Worm (Caenorhabditis elegans) whole organism, young adult: ENCODE results near the gene F49F1.4.

Experiments
- C17E4.6 ChIP-seq: fragments of 200-800 bp; sonication (Bioruptor generic); IDR thresholded peaks from 2 replicates; pipeline ENCODE4 v1.3.6; 2022; ENCODE audit warnings: missing genetic modification reagents, missing genetic modification characterization, missing compliant biosample characterization
- D2030.7 ChIP-seq: fragments of 200-800 bp; sonication (Bioruptor generic); IDR thresholded peaks from 2 replicates; pipeline ENCODE4 v1.3.6; 2022; ENCODE audit warnings: missing genetic modification reagents, missing genetic modification characterization, missing compliant biosample characterization
- F57A8.1 ChIP-seq: fragments of 200-800 bp; sonication (Bioruptor generic); optimal IDR thresholded peaks from 2 replicates; lab custom pipeline; 2018; ENCODE audit warnings: mild to moderate bottlenecking, missing genetic modification characterization, moderate library complexity, missing compliant biosample characterization
- Y56A3A.18 ChIP-seq: fragments of 200-800 bp; sonication (Bioruptor generic); IDR thresholded peaks from 2 replicates; pipeline ENCODE4 v1.3.6; 2022; ENCODE audit warnings: missing genetic modification reagents, missing genetic modification characterization, missing compliant biosample characterization
- athp-1 ChIP-seq: sonication (generic microtip); optimal IDR thresholded peaks from 2 replicates; lab custom pipeline; 2017; ENCODE audit warnings: mild to moderate bottlenecking, missing genetic modification characterization, missing compliant biosample characterization
- egrh-3 ChIP-seq: fragments of 200-800 bp; sonication (Bioruptor generic); IDR thresholded peaks from 2 replicates; pipeline ENCODE4 v1.3.6; 2022; ENCODE audit warnings: missing genetic modification reagents, missing genetic modification characterization, missing compliant biosample characterization
- ets-4 ChIP-seq: fragments of 200-800 bp; sonication (Bioruptor generic); optimal IDR thresholded peaks from 2 replicates; lab custom pipeline; 2018; ENCODE audit warnings: mild to moderate bottlenecking, missing genetic modification characterization, missing compliant biosample characterization
- nfya-1 ChIP-seq: sonication (generic microtip); optimal IDR thresholded peaks from 2 replicates; lab custom pipeline; 2017; ENCODE audit warnings: antibody characterized with exemption, missing compliant biosample characterization, missing genetic modification characterization, borderline replicate concordance; ENCODE audit not compliant: insufficient read depth
- sdz-38 ChIP-seq: sonication (generic microtip); optimal IDR thresholded peaks from 2 replicates; lab custom pipeline; 2016; ENCODE audit warnings: missing genotype, missing genetic modification characterization, missing compliant biosample characterization
- sea-2 ChIP-seq: fragments of 200-800 bp; sonication (Bioruptor generic); IDR thresholded peaks from 2 replicates; pipeline ENCODE4 v1.3.6; 2022; ENCODE audit warnings: missing genetic modification characterization, missing compliant biosample characterization
- snpc-4 ChIP-seq, 5 experiments: fragments of 150-350 bp in 1 of 5; sonication (generic microtip) in 4 of 5; optimal IDR thresholded peaks; 2 replicates each; lab custom pipeline; 2014 to 2018; ENCODE audit warnings: missing genetic modification characterization in 5 of 5, missing biosample characterization in 3 of 5, antibody characterized with exemption in 2 of 5, mild to moderate bottlenecking in 2 of 5, missing compliant biosample characterization in 2 of 5, missing genotype in 2 of 5, moderate library complexity in 2 of 5, missing genetic modification reagents in 1 of 5
- unc-130 ChIP-seq: sonication (generic microtip); optimal IDR thresholded peaks from 2 replicates; lab custom pipeline; 2016; ENCODE audit warnings: missing genetic modification reagents, missing genetic modification characterization, missing compliant biosample characterization
- unc-62 ChIP-seq: fragments of 150-350 bp; optimal IDR thresholded peaks from 2 replicates; lab custom pipeline; 2014; ENCODE audit warnings: missing biosample characterization, missing genetic modification reagents, missing genetic modification characterization

DNA sequence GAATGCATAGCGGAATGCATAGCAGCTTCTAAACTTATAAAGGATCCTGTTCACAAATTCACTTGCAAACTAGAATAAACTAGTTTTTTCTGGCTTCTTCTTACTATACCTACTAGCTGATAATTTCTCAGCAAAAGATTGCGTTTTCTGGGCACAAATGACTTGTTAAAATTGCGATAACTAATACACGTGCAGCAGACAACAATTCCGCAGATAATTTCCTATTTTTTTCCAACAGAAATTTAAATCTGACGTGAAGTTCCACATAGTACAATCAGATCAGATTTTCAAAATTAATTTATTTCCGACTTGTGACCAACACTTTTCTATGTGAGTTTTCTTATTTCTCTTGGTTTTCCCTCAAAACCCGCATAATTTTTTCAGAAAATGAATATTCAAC, 48.9 kb upstream of the F49F1.4 start, which contains the start of gene scrm-8:
- TF ChIP-seq sea-2 (GFP tag; lab: Robert Waterston, UW) = no peak
- TF ChIP-seq athp-1 = no peak
- no peak for TF ChIP-seq sdz-38
- no peak for TF ChIP-seq egrh-3 (GFP tag; lab: Robert Waterston, UW)
- no peak for TF ChIP-seq snpc-4 (GFP tag; optimal IDR thresholded peaks at IDR 0.05; lab: Kevin White, UChicago)
- TF ChIP-seq snpc-4 (tag; optimal IDR thresholded peaks at IDR 0.05; lab: Kevin White, UChicago) = no peak
- no peak for TF ChIP-seq D2030.7 (GFP tag; lab: Robert Waterston, UW)
- no peak for TF ChIP-seq unc-130 (GFP tag; lab: Kevin White, UChicago)
- TF ChIP-seq C17E4.6 (GFP tag; lab: Robert Waterston, UW) = no peak
- no peak for TF ChIP-seq nfya-1 (tag; lab: Kevin White, UChicago)
- no peak for TF ChIP-seq F57A8.1 (GFP tag; lab: Kevin White, UChicago)
- TF ChIP-seq Y56A3A.18 (GFP tag; lab: Robert Waterston, UW) = no peak
- no peak for TF ChIP-seq unc-62 (GFP tag; lab: Kevin White, UChicago)
- TF ChIP-seq ets-4 = no peak
